Fruit fly (Drosophila melanogaster) whole organism, embryonic: ENCODE data around the gene CG4820.
A peak's percentile ranks its signal among the peaks of the same experiment; 100 is the strongest.

Experiments used
- Aef1 ChIP-seq: fragments of 200-800 bp; sonication (Bioruptor generic); IDR thresholded peaks from 3 replicates; pipeline ENCODE4 v1.3.6; 2022; ENCODE audit warnings: missing biosample characterization, missing genetic modification characterization
- CG11085 ChIP-seq: fragments of 200-800 bp; sonication (Bioruptor generic); IDR thresholded peaks from 2 replicates; pipeline ENCODE4 v1.3.6; 2022; ENCODE audit warnings: missing biosample characterization, missing genetic modification characterization
- CG11398 ChIP-seq: fragments of 200-800 bp; sonication (Bioruptor generic); optimal IDR thresholded peaks from 2 replicates; lab custom pipeline; 2016; ENCODE audit warnings: missing biosample characterization, missing genetic modification characterization
- CG11456 ChIP-seq: fragments of 200-800 bp; sonication (Bioruptor generic); IDR thresholded peaks from 3 replicates; pipeline ENCODE4 v1.3.6; 2022; ENCODE audit warnings: missing biosample characterization, missing genetic modification characterization
- CG11504 ChIP-seq: fragments of 200-800 bp; sonication (Bioruptor generic); optimal IDR thresholded peaks from 3 replicates; lab custom pipeline; 2019; ENCODE audit warnings: missing biosample characterization, mild to moderate bottlenecking, missing genetic modification characterization, moderate library complexity
- CG12391 ChIP-seq: fragments of 200-800 bp; sonication (Bioruptor generic); optimal IDR thresholded peaks from 3 replicates; lab custom pipeline; 2018; ENCODE audit warnings: missing biosample characterization, mild to moderate bottlenecking, missing genetic modification characterization, moderate library complexity
- CG15514 ChIP-seq: fragments of 200-800 bp; sonication (Bioruptor generic); optimal IDR thresholded peaks from 3 replicates; lab custom pipeline; 2017; ENCODE audit warnings: missing biosample characterization, missing genetic modification characterization, mild to moderate bottlenecking, moderate library complexity, missing genetic modification reagents
- CG16815 ChIP-seq: fragments of 200-800 bp; sonication (Bioruptor generic); optimal IDR thresholded peaks from 3 replicates; lab custom pipeline; 2017; ENCODE audit warnings: missing biosample characterization, mild to moderate bottlenecking, missing genetic modification characterization
- CG17912 ChIP-seq: fragments of 200-800 bp; sonication (Bioruptor generic); optimal IDR thresholded peaks from 2 replicates; lab custom pipeline; 2018; ENCODE audit warnings: missing biosample characterization, mild to moderate bottlenecking, missing genetic modification characterization
- CG18599 ChIP-seq: fragments of 200-800 bp; sonication (Bioruptor generic); optimal IDR thresholded peaks from 3 replicates; lab custom pipeline; 2017; ENCODE audit warnings: missing biosample characterization, missing genetic modification characterization, mild to moderate bottlenecking, moderate library complexity, missing genetic modification reagents
- CG18619 ChIP-seq: fragments of 200-800 bp; sonication (Bioruptor generic); optimal IDR thresholded peaks from 3 replicates; lab custom pipeline; 2017; ENCODE audit warnings: missing biosample characterization, mild to moderate bottlenecking, missing genetic modification characterization
- CG18764 ChIP-seq: fragments of 200-800 bp; sonication (Bioruptor generic); optimal IDR thresholded peaks from 3 replicates; lab custom pipeline; 2016; ENCODE audit warnings: missing biosample characterization, missing genetic modification characterization
- CG31441 ChIP-seq: fragments of 200-800 bp; sonication (Bioruptor generic); IDR thresholded peaks from 2 replicates; pipeline ENCODE4 v1.3.6; 2022; ENCODE audit warnings: missing biosample characterization, missing genetic modification characterization
- CG33213 ChIP-seq: fragments of 200-800 bp; sonication (Bioruptor generic); optimal IDR thresholded peaks from 3 replicates; lab custom pipeline; 2016; ENCODE audit warnings: missing biosample characterization, missing genetic modification characterization
- CG4328 ChIP-seq: fragments of 200-800 bp; sonication (Bioruptor generic); optimal IDR thresholded peaks from 3 replicates; lab custom pipeline; 2017; ENCODE audit warnings: missing biosample characterization, missing genetic modification reagents, missing genetic modification characterization
- CG6654 ChIP-seq: fragments of 200-800 bp; sonication (Bioruptor generic); optimal IDR thresholded peaks from 2 replicates; lab custom pipeline; 2017; ENCODE audit warnings: missing biosample characterization, mild to moderate bottlenecking, missing genetic modification characterization
- CG7839 ChIP-seq: fragments of 200-800 bp; sonication (Bioruptor generic); optimal IDR thresholded peaks from 3 replicates; lab custom pipeline; 2018; ENCODE audit warnings: missing biosample characterization, mild to moderate bottlenecking, missing genetic modification characterization, moderate library complexity
- CG8089 ChIP-seq: fragments of 200-800 bp; sonication (Bioruptor generic); optimal IDR thresholded peaks from 3 replicates; lab custom pipeline; 2016; ENCODE audit warnings: missing biosample characterization, missing genetic modification characterization
- CG9727 ChIP-seq: fragments of 200-800 bp; sonication (Bioruptor generic); optimal IDR thresholded peaks from 3 replicates; lab custom pipeline; 2017; ENCODE audit warnings: missing biosample characterization, mild to moderate bottlenecking, missing genetic modification characterization
- CG9817 ChIP-seq: fragments of 200-800 bp; sonication (Bioruptor generic); optimal IDR thresholded peaks from 2 replicates; lab custom pipeline; 2018; ENCODE audit warnings: missing biosample characterization, mild to moderate bottlenecking, missing genetic modification characterization, moderate library complexity
- Dref ChIP-seq: fragments of 200-800 bp; sonication (Bioruptor generic); IDR thresholded peaks from 2 replicates; pipeline ENCODE4 v1.3.6; 2022; ENCODE audit warnings: missing biosample characterization, missing genetic modification characterization
- E2f1 ChIP-seq: fragments of 200-800 bp; sonication (Bioruptor generic); IDR thresholded peaks from 2 replicates; pipeline ENCODE4 v1.3.6; 2022; ENCODE audit warnings: missing biosample characterization, missing genetic modification characterization
- Hr3 ChIP-seq: fragments of 200-800 bp; sonication (Bioruptor generic); optimal IDR thresholded peaks from 3 replicates; lab custom pipeline; 2016; ENCODE audit warnings: missing biosample characterization, missing genetic modification characterization
- Hr78 ChIP-seq, 2 experiments: fragments of 200-800 bp in 1 of 2; fragments of >200 bp in 1 of 2; sonication (Bioruptor generic) in 1 of 2; optimal IDR thresholded peaks; 2 replicates each; lab custom pipeline; 2017 to 2019; ENCODE audit warnings: missing biosample characterization in 2 of 2, missing genetic modification characterization in 2 of 2, mild to moderate bottlenecking in 1 of 2, moderate library complexity in 1 of 2
- NC2α ChIP-seq: fragments of 200-800 bp; sonication (Bioruptor generic); optimal IDR thresholded peaks from 2 replicates; lab custom pipeline; 2016; ENCODE audit warnings: missing biosample characterization, missing genetic modification characterization
- NFAT ChIP-seq: fragments of 200-800 bp; sonication (Bioruptor generic); IDR thresholded peaks from 2 replicates; pipeline ENCODE4 v1.3.6; 2022; ENCODE audit warnings: missing biosample characterization, missing genetic modification characterization
- Rfx ChIP-seq: fragments of 200-800 bp; sonication (Bioruptor generic); IDR thresholded peaks from 2 replicates; pipeline ENCODE4 v1.3.6; 2022; ENCODE audit warnings: missing biosample characterization, missing genetic modification characterization
- Sin3A ChIP-seq: fragments of >200 bp; optimal IDR thresholded peaks from 2 replicates; lab custom pipeline; 2018
- Trl ChIP-seq, 3 experiments: fragments of >200 bp in 2 of 3; fragments of 200-800 bp in 1 of 3; sonication (Bioruptor generic) in 1 of 3; optimal IDR thresholded peaks; 2 replicates in 1 of 3; 3 replicates in 2 of 3; lab custom pipeline; 2016 to 2017; ENCODE audit warnings: missing biosample characterization in 1 of 3, missing genetic modification characterization in 1 of 3
- Usf ChIP-seq: fragments of 200-800 bp; sonication (Bioruptor generic); optimal IDR thresholded peaks from 2 replicates; lab custom pipeline; 2017; ENCODE audit warnings: missing genotype, missing biosample characterization, missing genetic modification characterization
- Vsx1 ChIP-seq: fragments of 200-800 bp; sonication (Bioruptor generic); optimal IDR thresholded peaks from 2 replicates; lab custom pipeline; 2017; ENCODE audit warnings: missing biosample characterization, mild to moderate bottlenecking, missing genetic modification characterization, missing genetic modification reagents
- Xbp1 ChIP-seq: fragments of 200-800 bp; sonication (Bioruptor generic); optimal IDR thresholded peaks from 3 replicates; lab custom pipeline; 2016; ENCODE audit warnings: missing biosample characterization, mild to moderate bottlenecking, missing genetic modification characterization
- bowl ChIP-seq: fragments of 200-800 bp; sonication (Bioruptor generic); IDR thresholded peaks from 2 replicates; pipeline ENCODE4 v1.3.6; 2022; ENCODE audit warnings: missing biosample characterization, missing genetic modification characterization
- caup ChIP-seq: fragments of 200-800 bp; sonication (Bioruptor generic); optimal IDR thresholded peaks from 3 replicates; lab custom pipeline; 2017; ENCODE audit warnings: missing biosample characterization, mild to moderate bottlenecking, missing genetic modification characterization, moderate library complexity; ENCODE audit not compliant: severe bottlenecking
- cg ChIP-seq: fragments of 200-800 bp; sonication (Bioruptor generic); optimal IDR thresholded peaks from 3 replicates; lab custom pipeline; 2019; ENCODE audit warnings: missing biosample characterization, mild to moderate bottlenecking, missing genetic modification characterization, moderate library complexity
- crc ChIP-seq: fragments of 200-800 bp; sonication (Bioruptor generic); optimal IDR thresholded peaks from 2 replicates; lab custom pipeline; 2016; ENCODE audit warnings: missing biosample characterization, missing genetic modification characterization
- disco-r ChIP-seq: fragments of 200-800 bp; sonication (Bioruptor generic); optimal IDR thresholded peaks from 2 replicates; lab custom pipeline; 2016; ENCODE audit warnings: missing biosample characterization, missing genetic modification characterization
- eyg ChIP-seq: fragments of 200-800 bp; sonication (Bioruptor generic); optimal IDR thresholded peaks from 3 replicates; lab custom pipeline; 2016; ENCODE audit warnings: missing biosample characterization, missing genetic modification characterization
- gfzf ChIP-seq: fragments of 200-800 bp; sonication (Bioruptor generic); optimal IDR thresholded peaks from 2 replicates; lab custom pipeline; 2016; ENCODE audit warnings: missing biosample characterization, mild to moderate bottlenecking, missing genetic modification characterization, moderate library complexity
- jing ChIP-seq: fragments of 200-800 bp; sonication (Bioruptor generic); optimal IDR thresholded peaks from 2 replicates; lab custom pipeline; 2018; ENCODE audit warnings: missing biosample characterization, mild to moderate bottlenecking, missing genetic modification characterization
- maf-S ChIP-seq: fragments of 200-800 bp; sonication (Bioruptor generic); optimal IDR thresholded peaks from 2 replicates; lab custom pipeline; 2016; ENCODE audit warnings: missing biosample characterization, missing genetic modification characterization
- nmo ChIP-seq: fragments of 200-800 bp; sonication (Bioruptor generic); optimal IDR thresholded peaks from 2 replicates; lab custom pipeline; 2018; ENCODE audit warnings: missing biosample characterization, mild to moderate bottlenecking, missing genetic modification characterization, moderate library complexity
- oc ChIP-seq: fragments of 200-800 bp; sonication (Bioruptor generic); optimal IDR thresholded peaks from 2 replicates; lab custom pipeline; 2018; ENCODE audit warnings: missing biosample characterization, mild to moderate bottlenecking, missing genetic modification characterization, moderate library complexity
- prd ChIP-seq, 3 experiments: fragments of >200 bp in 2 of 3; fragments of 200-800 bp in 1 of 3; sonication (Bioruptor generic) in 1 of 3; optimal IDR thresholded peaks in 2 of 3; IDR thresholded peaks in 1 of 3; 2 replicates in 2 of 3; 3 replicates in 1 of 3; pipeline versions ENCODE4 v1.3.6 to Lab custom; 2017 to 2022; ENCODE audit warnings: missing biosample characterization in 1 of 3, missing genetic modification characterization in 1 of 3
- pum ChIP-seq: fragments of 200-800 bp; sonication (Bioruptor generic); optimal IDR thresholded peaks from 2 replicates; lab custom pipeline; 2016; ENCODE audit warnings: missing biosample characterization, missing genetic modification characterization
- row ChIP-seq: fragments of 200-800 bp; sonication (Bioruptor generic); IDR thresholded peaks from 3 replicates; pipeline ENCODE4 v1.3.6; 2022; ENCODE audit warnings: missing biosample characterization, missing genetic modification characterization
- stc ChIP-seq: fragments of 200-800 bp; sonication (Bioruptor generic); IDR thresholded peaks from 2 replicates; pipeline ENCODE4 v1.3.6; 2022; ENCODE audit warnings: missing biosample characterization, missing genetic modification characterization
- tx ChIP-seq: fragments of 200-800 bp; sonication (Bioruptor generic); optimal IDR thresholded peaks from 2 replicates; lab custom pipeline; 2016; ENCODE audit warnings: missing biosample characterization, missing genetic modification characterization
- unpg ChIP-seq: fragments of 200-800 bp; sonication (Bioruptor generic); optimal IDR thresholded peaks from 3 replicates; lab custom pipeline; 2018; ENCODE audit warnings: missing biosample characterization, mild to moderate bottlenecking, missing genetic modification characterization, moderate library complexity
- vvl ChIP-seq: fragments of 200-800 bp; sonication (Bioruptor generic); IDR thresholded peaks from 2 replicates; pipeline ENCODE4 v1.3.6; 2022; ENCODE audit warnings: missing biosample characterization, missing genetic modification characterization

CG4820 gene

dm6 chr3R:11214449-11214950 lies 1.8 kb upstream of the CG4820 start, which contains the start of gene ZnT86D (continued):
- TF ChIP-seq CG6654 (GFP tag; lab: Kevin White, UChicago) = no peak
- TF ChIP-seq CG18764 = no peak
- TF ChIP-seq vvl (GFP tag; lab: Robert Waterston, UW) = peak; percentile 24; the same call in 1 of the 2 replicates
- TF ChIP-seq CG11085 (GFP tag; lab: Robert Waterston, UW) = no peak
- TF ChIP-seq CG16815 (GFP tag; lab: Kevin White, UChicago) = peak; percentile 49
- no peak for TF ChIP-seq Trl (optimal IDR thresholded peaks at IDR 0.05; lab: Kevin White, UChicago)
- no peak for TF ChIP-seq Trl (GFP tag; optimal IDR thresholded peaks at IDR 0.05; lab: Kevin White, UChicago)
- peak; percentile 61 for TF ChIP-seq CG15514 (GFP tag; lab: Kevin White, UChicago)
- peak; percentile 11 for TF ChIP-seq maf-S (GFP tag; lab: Kevin White, UChicago)
- TF ChIP-seq cg = no peak
- TF ChIP-seq Xbp1 (GFP tag; lab: Kevin White, UChicago) = peak; percentile 54
- no peak for TF ChIP-seq prd (optimal IDR thresholded peaks at IDR 0.05; lab: Kevin White, UChicago)
- TF ChIP-seq prd (GFP tag; IDR thresholded peaks at IDR 0.05; lab: Robert Waterston, UW) = peak; percentile 69
- TF ChIP-seq tx (GFP tag; lab: Kevin White, UChicago) = peak; percentile 45
- TF ChIP-seq unpg (GFP tag; lab: Kevin White, UChicago) = peak; percentile 58
- TF ChIP-seq CG9817 (tag; lab: Kevin White, UChicago) = peak; percentile 64
- TF ChIP-seq CG12391 (tag; lab: Kevin White, UChicago) = peak; percentile 75
- peak; percentile 62 for TF ChIP-seq CG18619 (GFP tag; lab: Kevin White, UChicago)
- peak; percentile 2 for TF ChIP-seq CG11398 (GFP tag; lab: Kevin White, UChicago)
- TF ChIP-seq CG8089 = no peak
- TF ChIP-seq CG7839 = peak; percentile 71
- TF ChIP-seq Vsx1 (GFP tag; lab: Kevin White, UChicago) = peak; percentile 29
- TF ChIP-seq Rfx = peak; percentile 61
- TF ChIP-seq oc (tag; lab: Kevin White, UChicago) = no peak
- peak; percentile 78 for TF ChIP-seq CG18599 (GFP tag; lab: Kevin White, UChicago)
- TF ChIP-seq CG4328 (GFP tag; lab: Kevin White, UChicago) = peak; percentile 59
- TF ChIP-seq jing (GFP tag; lab: Kevin White, UChicago) = no peak
- no peak for TF ChIP-seq Hr78 (GFP tag; optimal IDR thresholded peaks at IDR 0.05; lab: Kevin White, UChicago)
- TF ChIP-seq stc (GFP tag; lab: Robert Waterston, UW) = no peak
- no peak for TF ChIP-seq bowl (GFP tag; lab: Robert Waterston, UW)
- TF ChIP-seq Usf = no peak
- peak; percentile 41 for TF ChIP-seq pum (GFP tag; lab: Kevin White, UChicago)
- TF ChIP-seq CG11456 (GFP tag; lab: Robert Waterston, UW) = no peak
- no peak for TF ChIP-seq NC2α (GFP tag; lab: Kevin White, UChicago)
- TF ChIP-seq CG17912 = peak; percentile 2
- TF ChIP-seq Sin3A (lab: Kevin White, UChicago) = peak; percentile 28
- peak; percentile 72 for TF ChIP-seq CG31441 (GFP tag; lab: Robert Waterston, UW)
- TF ChIP-seq nmo = peak; percentile 67
- peak; percentile 27 for TF ChIP-seq eyg (GFP tag; lab: Kevin White, UChicago)
- peak; percentile 30; the same call in 1 of the 2 replicates for TF ChIP-seq E2f1 (GFP tag; lab: Robert Waterston, UW)
- peak; percentile 50 for TF ChIP-seq caup
- peak; percentile 72 for TF ChIP-seq CG11504 (tag; lab: Kevin White, UChicago)
- TF ChIP-seq CG9727 (GFP tag; lab: Kevin White, UChicago) = peak; percentile 55
- TF ChIP-seq Aef1 = peak; percentile 49; the same call in 2 of the 3 replicates
- no peak for TF ChIP-seq disco-r (GFP tag; lab: Kevin White, UChicago)
- TF ChIP-seq Hr3 (GFP tag; lab: Kevin White, UChicago) = peak; percentile 63
- no peak for TF ChIP-seq crc (GFP tag; lab: Kevin White, UChicago)
- peak; percentile 13 for TF ChIP-seq gfzf (GFP tag; lab: Kevin White, UChicago)
- TF ChIP-seq CG33213 = no peak
- TF ChIP-seq Dref (GFP tag; lab: Robert Waterston, UW) = no peak
- TF ChIP-seq row (GFP tag; lab: Robert Waterston, UW) = peak; percentile 98
- TF ChIP-seq NFAT (GFP tag; lab: Robert Waterston, UW) = no peak
